Worm (Caenorhabditis elegans) whole organism, young adult: Measurements from ENCODE around the gene wrt-8.
"Not testable (repeated sequence)": the region's sequence is repeated elsewhere in the genome, so short reads cannot be mapped to it uniquely, and the experiment has no call there.

Experiments used
- F23B12.7 ChIP-seq: sonication (generic microtip); optimal IDR thresholded peaks from 2 replicates; lab custom pipeline; 2017; ENCODE audit warnings: missing genetic modification characterization, mild to moderate bottlenecking, missing compliant biosample characterization, antibody characterized with exemption, moderate library complexity; ENCODE audit not compliant: insufficient read depth
- F57A8.1 ChIP-seq: fragments of 200-800 bp; sonication (Bioruptor generic); optimal IDR thresholded peaks from 2 replicates; lab custom pipeline; 2018; ENCODE audit warnings: mild to moderate bottlenecking, missing genetic modification characterization, moderate library complexity, missing compliant biosample characterization
- Y53F4B.3 ChIP-seq: fragments of 200-800 bp; sonication (Bioruptor generic); IDR thresholded peaks from 2 replicates; pipeline ENCODE4 v1.3.6; 2022; ENCODE audit warnings: missing genetic modification reagents, missing genetic modification characterization, missing compliant biosample characterization
- ama-1 ChIP-seq, 3 experiments: fragments of 150-350 bp in 1 of 3; sonication (generic microtip) in 2 of 3; optimal IDR thresholded peaks; 2 replicates each; lab custom pipeline; 2014 to 2018; ENCODE audit warnings: missing biosample characterization in 2 of 3, missing genetic modification characterization in 2 of 3, missing genetic modification reagents in 2 of 3
- mcd-1 ChIP-seq: fragments of 200-800 bp; sonication (Bioruptor generic); IDR thresholded peaks from 2 replicates; pipeline ENCODE4 v1.3.6; 2022; ENCODE audit warnings: missing genetic modification reagents, missing genetic modification characterization, missing compliant biosample characterization
- nhr-179 ChIP-seq: sonication (generic microtip); optimal IDR thresholded peaks from 2 replicates; lab custom pipeline; 2016; ENCODE audit warnings: mild to moderate bottlenecking, missing genetic modification characterization, missing compliant biosample characterization
- repo-1 ChIP-seq: sonication (generic microtip); optimal IDR thresholded peaks from 2 replicates; lab custom pipeline; 2017; ENCODE audit warnings: mild to moderate bottlenecking, missing genetic modification characterization, missing compliant biosample characterization
- unc-130 ChIP-seq: sonication (generic microtip); optimal IDR thresholded peaks from 2 replicates; lab custom pipeline; 2016; ENCODE audit warnings: missing genetic modification reagents, missing genetic modification characterization, missing compliant biosample characterization
- unc-62 ChIP-seq: fragments of 150-350 bp; optimal IDR thresholded peaks from 2 replicates; lab custom pipeline; 2014; ENCODE audit warnings: missing biosample characterization, missing genetic modification reagents, missing genetic modification characterization
- ztf-22 ChIP-seq: fragments of 200-800 bp; sonication (Bioruptor generic); optimal IDR thresholded peaks from 2 replicates; lab custom pipeline; 2018; ENCODE audit warnings: mild to moderate bottlenecking, missing genetic modification characterization, moderate library complexity, missing compliant biosample characterization
- ztf-3 ChIP-seq: fragments of 200-800 bp; sonication (Bioruptor generic); optimal IDR thresholded peaks from 2 replicates; lab custom pipeline; 2018; ENCODE audit warnings: mild to moderate bottlenecking, missing genetic modification characterization, missing compliant biosample characterization

DNA sequence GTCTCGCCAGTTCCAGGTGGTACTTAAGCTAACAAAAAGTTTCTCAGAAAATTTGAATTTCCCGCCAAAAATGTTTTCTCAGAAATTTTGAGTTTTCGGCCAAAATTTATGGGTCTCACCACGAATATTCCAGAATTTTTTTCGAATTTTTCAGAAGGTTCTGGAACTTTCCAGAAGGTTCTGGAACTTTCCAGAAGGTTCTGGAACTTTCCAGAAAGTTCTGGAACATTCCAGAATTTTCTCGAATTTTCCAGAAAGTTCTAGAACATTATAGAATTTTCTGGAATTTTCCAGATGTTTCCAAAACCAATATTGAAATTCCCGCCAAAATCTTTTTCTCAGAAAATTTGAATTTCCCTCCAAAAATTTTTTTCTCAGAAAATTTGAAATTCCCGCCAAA lies 48.9 kb downstream of the wrt-8 start:
- TF ChIP-seq nhr-179; mcd-1 (GFP tag; lab: Robert Waterston, UW); unc-130; F23B12.7 (tag; lab: Kevin White, UChicago); unc-62; repo-1 (tag; lab: Kevin White, UChicago); ztf-3 (GFP tag; lab: Kevin White, UChicago); ztf-22 (GFP tag; lab: Kevin White, UChicago); ama-1 (optimal IDR thresholded peaks at IDR 0.05; lab: Kevin White, UChicago); ama-1 (GFP tag; optimal IDR thresholded peaks at IDR 0.05; lab: Kevin White, UChicago); F57A8.1; Y53F4B.3 (GFP tag; lab: Robert Waterston, UW): not testable (repeated sequence)
